Worm (Caenorhabditis elegans): ENCODE results near the gene gly-14.

The gly-14 gene

DNA sequence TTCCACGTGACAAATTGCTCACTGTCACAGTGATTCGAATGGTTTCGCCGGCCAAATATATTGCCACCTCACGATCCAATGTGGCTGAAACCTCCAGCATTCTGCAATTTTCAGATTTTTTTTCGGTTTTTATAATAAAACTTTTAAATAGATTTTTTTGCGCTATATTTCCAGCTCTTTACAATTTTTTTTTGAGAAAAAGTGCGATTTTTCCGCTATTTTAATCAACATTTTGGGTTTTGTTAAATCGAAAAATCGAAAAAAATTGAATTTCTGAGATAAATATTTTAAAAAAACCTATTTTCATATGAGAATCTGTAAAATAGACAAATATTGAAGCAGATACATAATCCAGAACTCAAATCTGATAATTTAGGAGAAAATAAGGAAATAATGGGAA, 5.9 kb upstream of the gly-14 start, which contains the start of gene M01F1.9:
TSS of gene M01F1.9 (minus strand) at position 101 of the 400 bp plus-strand sequence.
- TF ChIP-seq tab-1 (GFP tag; IDR thresholded peaks at IDR 0.05) (no peak), flt-1 (GFP tag; IDR thresholded peaks at IDR 0.05) (no peak), ref-1 (GFP tag; conservative IDR thresholded peaks at IDR 0.05) (no peak), cog-1 (tag; optimal IDR thresholded peaks at IDR 0.05) (no peak)

DNA sequence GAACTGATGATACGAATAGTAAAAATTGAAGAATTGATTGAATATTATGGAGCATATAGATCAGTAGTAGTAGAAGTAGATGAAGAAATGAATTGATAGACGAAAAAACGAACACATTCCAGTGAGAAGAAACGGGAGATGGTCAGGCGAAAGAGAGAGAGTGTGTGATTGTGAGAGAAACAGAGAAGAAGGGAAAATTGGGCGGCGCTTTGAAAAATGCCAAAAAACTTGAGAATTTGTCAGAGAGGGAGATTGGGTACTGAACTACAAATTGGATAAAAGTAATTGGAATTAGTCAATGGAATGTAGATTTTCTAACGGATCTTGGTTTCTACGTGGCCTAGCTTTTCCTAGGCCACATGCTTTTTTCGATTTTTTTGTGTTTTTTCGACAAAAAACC, 4.8 kb downstream of the gly-14 start, which contains the start of gene C34C12.7:
TSS of gene C34C12.7 (minus strand) at position 118 of the 400 bp plus-strand sequence.
- TF ChIP-seq med-1 (GFP tag; optimal IDR thresholded peaks at IDR 0.05; ENCODE audit: insufficient read depth) (no peak), ztf-29 (GFP tag; IDR thresholded peaks at IDR 0.05) (no peak), ref-1 (GFP tag; conservative IDR thresholded peaks at IDR 0.05) (no peak), flt-1 (GFP tag; IDR thresholded peaks at IDR 0.05) (no peak), ztf-23 (GFP tag; IDR thresholded peaks at IDR 0.05) (no peak), klf-2 (GFP tag; conservative IDR thresholded peaks at IDR 0.05) (no peak), cog-1 (tag; optimal IDR thresholded peaks at IDR 0.05) (no peak), tab-1 (GFP tag; IDR thresholded peaks at IDR 0.05) (no peak)

DNA sequence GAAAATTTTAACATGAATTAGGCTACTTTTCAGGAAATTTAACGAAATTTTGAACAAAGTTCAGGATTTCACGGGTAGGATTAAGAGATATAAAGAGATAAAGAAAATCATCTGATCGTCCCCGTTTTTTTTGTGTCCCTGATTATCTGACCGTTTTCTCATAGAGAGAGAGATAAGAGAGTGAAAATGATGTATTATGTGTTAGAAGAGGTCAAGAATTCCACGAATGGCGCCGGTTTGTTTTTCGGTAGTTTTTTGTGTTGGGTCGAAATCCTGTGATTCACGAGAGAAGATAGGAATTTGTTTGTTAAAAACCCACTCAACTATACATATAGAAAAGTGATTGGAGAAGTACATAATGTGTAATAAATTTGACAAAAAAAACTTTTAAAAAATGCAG, 5.9 kb downstream of the gly-14 start:
- TF ChIP-seq ztf-29 (GFP tag; IDR thresholded peaks at IDR 0.05) (no peak), ztf-23 (GFP tag; IDR thresholded peaks at IDR 0.05) (no peak), T22C8.4 (GFP tag; IDR thresholded peaks at IDR 0.05) (no peak), ref-1 (GFP tag; conservative IDR thresholded peaks at IDR 0.05) (no peak), cog-1 (tag; optimal IDR thresholded peaks at IDR 0.05) (no peak), klf-2 (GFP tag; conservative IDR thresholded peaks at IDR 0.05) (no peak), tab-1 (GFP tag; IDR thresholded peaks at IDR 0.05) (no peak), flt-1 (GFP tag; IDR thresholded peaks at IDR 0.05) (no peak), med-1 (GFP tag; optimal IDR thresholded peaks at IDR 0.05; ENCODE audit: insufficient read depth) (no peak)

DNA sequence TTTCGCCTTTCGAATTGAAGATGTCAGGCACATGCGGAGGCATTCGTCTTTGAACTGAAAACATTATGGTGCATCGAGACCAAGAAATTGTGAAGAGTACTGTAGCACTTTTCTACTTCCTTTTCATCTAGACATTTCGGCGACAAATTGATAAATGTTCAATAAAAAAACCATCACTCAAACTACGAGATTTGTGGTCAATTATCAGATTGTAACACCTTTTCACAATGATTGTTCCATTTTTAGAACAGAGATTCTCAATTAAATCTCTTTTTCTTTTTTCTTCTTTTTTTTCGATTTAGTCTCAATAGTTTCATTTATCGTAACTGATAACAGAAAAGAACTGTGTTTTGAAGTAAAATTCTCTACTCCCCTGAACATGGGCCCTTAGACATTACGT, 7.0 kb downstream of the gly-14 start:
- TF ChIP-seq tab-1 (GFP tag; IDR thresholded peaks at IDR 0.05) (no peak), ztf-23 (GFP tag; IDR thresholded peaks at IDR 0.05) (no peak), ztf-29 (GFP tag; IDR thresholded peaks at IDR 0.05) (no peak), ref-1 (GFP tag; conservative IDR thresholded peaks at IDR 0.05) (no peak), flt-1 (GFP tag; IDR thresholded peaks at IDR 0.05) (no peak), cog-1 (tag; optimal IDR thresholded peaks at IDR 0.05) (no peak), klf-2 (GFP tag; conservative IDR thresholded peaks at IDR 0.05) (no peak), med-1 (GFP tag; optimal IDR thresholded peaks at IDR 0.05; ENCODE audit: insufficient read depth) (no peak), T22C8.4 (GFP tag; IDR thresholded peaks at IDR 0.05) (no peak)

- TF ChIP-seq ref-1 (GFP tag; conservative IDR thresholded peaks at IDR 0.05) (no peak), flt-1 (GFP tag; IDR thresholded peaks at IDR 0.05) (no peak), cog-1 (tag; optimal IDR thresholded peaks at IDR 0.05) (no peak), T22C8.4 (GFP tag; IDR thresholded peaks at IDR 0.05) (no peak), ztf-23 (GFP tag; IDR thresholded peaks at IDR 0.05) (no peak), tab-1 (GFP tag; IDR thresholded peaks at IDR 0.05) (no peak), ztf-29 (GFP tag; IDR thresholded peaks at IDR 0.05) (no peak), klf-2 (GFP tag; conservative IDR thresholded peaks at IDR 0.05) (no peak), med-1 (GFP tag; optimal IDR thresholded peaks at IDR 0.05; ENCODE audit: insufficient read depth) (no peak)
These were observed 8.0 kb downstream of the gly-14 start for ce11 chrIII:3484995-3485394.

DNA sequence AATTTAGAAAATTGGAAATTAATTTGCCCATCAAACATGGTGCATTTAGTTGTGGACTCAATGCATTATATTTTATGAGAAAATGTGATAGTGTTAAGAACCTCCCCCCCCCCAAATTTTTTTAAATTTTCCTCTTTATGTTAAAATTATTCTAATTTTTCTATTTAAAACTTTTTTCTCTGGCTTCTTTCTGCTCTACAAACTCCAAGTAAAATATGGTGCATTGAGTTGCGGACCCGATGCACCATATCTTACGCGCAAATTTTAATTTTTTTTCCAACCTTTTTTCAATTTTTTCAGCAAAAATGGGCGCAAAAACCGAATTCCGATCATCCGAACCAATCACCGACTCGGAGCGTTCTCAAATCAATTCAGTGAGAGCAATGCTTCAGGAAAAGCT, 10.7 kb downstream of the gly-14 start, which contains the start of gene C34C12.6:
TSS of gene C34C12.6 (plus strand) at position 301 of the 400 bp plus-strand sequence.
- no peak for TF ChIP-seq ztf-23 (GFP tag; IDR thresholded peaks at IDR 0.05)
- no peak for TF ChIP-seq ztf-29 (GFP tag; IDR thresholded peaks at IDR 0.05)
- no peak for TF ChIP-seq med-1 (GFP tag; optimal IDR thresholded peaks at IDR 0.05; ENCODE audit: insufficient read depth)
- TF ChIP-seq tab-1 (GFP tag; IDR thresholded peaks at IDR 0.05) = no peak
- no peak for TF ChIP-seq flt-1 (GFP tag; IDR thresholded peaks at IDR 0.05)
- no peak for TF ChIP-seq T22C8.4 (GFP tag; IDR thresholded peaks at IDR 0.05)
- no peak for TF ChIP-seq cog-1 (tag; optimal IDR thresholded peaks at IDR 0.05)
- TF ChIP-seq ref-1 (GFP tag; conservative IDR thresholded peaks at IDR 0.05) = no peak
- TF ChIP-seq klf-2 (GFP tag; conservative IDR thresholded peaks at IDR 0.05) = no peak

ce11 chrIII:3480950-3481349, 12.1 kb downstream of the gly-14 start:
- TF ChIP-seq T22C8.4 (GFP tag; IDR thresholded peaks at IDR 0.05) (no peak), klf-2 (GFP tag; conservative IDR thresholded peaks at IDR 0.05) (no peak)

ce11 chrIII:3480236-3480635, 12.8 kb downstream of the gly-14 start:
- TF ChIP-seq T22C8.4 (GFP tag; IDR thresholded peaks at IDR 0.05) (no peak), ref-1 (GFP tag; conservative IDR thresholded peaks at IDR 0.05) (no peak), tab-1 (GFP tag; IDR thresholded peaks at IDR 0.05) (no peak), klf-2 (GFP tag; conservative IDR thresholded peaks at IDR 0.05) (no peak), flt-1 (GFP tag; IDR thresholded peaks at IDR 0.05) (no peak), ztf-23 (GFP tag; IDR thresholded peaks at IDR 0.05) (no peak), med-1 (GFP tag; optimal IDR thresholded peaks at IDR 0.05; ENCODE audit: insufficient read depth) (no peak), cog-1 (tag; optimal IDR thresholded peaks at IDR 0.05) (no peak), ztf-29 (GFP tag; IDR thresholded peaks at IDR 0.05) (no peak)

- TF ChIP-seq flt-1 (GFP tag; IDR thresholded peaks at IDR 0.05) (no peak), klf-2 (GFP tag; conservative IDR thresholded peaks at IDR 0.05) (no peak), T22C8.4 (GFP tag; IDR thresholded peaks at IDR 0.05) (no peak), cog-1 (tag; optimal IDR thresholded peaks at IDR 0.05) (no peak), ref-1 (GFP tag; conservative IDR thresholded peaks at IDR 0.05) (no peak), tab-1 (GFP tag; IDR thresholded peaks at IDR 0.05) (no peak), ztf-29 (GFP tag; IDR thresholded peaks at IDR 0.05) (no peak), med-1 (GFP tag; optimal IDR thresholded peaks at IDR 0.05; ENCODE audit: insufficient read depth) (no peak), ztf-23 (GFP tag; IDR thresholded peaks at IDR 0.05) (no peak)
These were observed 14.1 kb downstream of the gly-14 start for ce11 chrIII:3478795-3479398.

DNA sequence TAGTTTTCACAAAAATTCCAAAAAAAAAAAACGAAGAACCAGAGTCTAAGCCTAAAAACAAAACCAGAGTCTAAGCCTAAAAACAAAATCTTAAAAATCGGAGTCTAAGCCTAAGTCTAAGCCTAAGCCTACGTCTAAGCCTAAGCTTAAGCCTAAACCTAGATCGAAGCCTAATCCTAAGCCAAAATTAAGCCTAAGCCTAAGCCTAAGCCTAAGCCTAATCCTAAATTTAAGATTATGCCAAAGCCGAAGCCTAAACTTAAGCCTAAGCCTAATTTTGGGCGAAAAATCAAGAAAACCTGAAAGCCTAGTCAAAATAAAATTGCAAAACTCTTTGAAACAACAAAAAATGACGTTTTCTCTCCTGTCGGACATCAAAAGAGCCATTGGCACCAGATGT, 15.7 kb downstream of the gly-14 start:
- TF ChIP-seq med-1 (GFP tag; optimal IDR thresholded peaks at IDR 0.05; ENCODE audit: insufficient read depth) (no peak), ztf-23 (GFP tag; IDR thresholded peaks at IDR 0.05) (no peak), tab-1 (GFP tag; IDR thresholded peaks at IDR 0.05) (no peak), ztf-29 (GFP tag; IDR thresholded peaks at IDR 0.05) (no peak), klf-2 (GFP tag; conservative IDR thresholded peaks at IDR 0.05) (no peak), ref-1 (GFP tag; conservative IDR thresholded peaks at IDR 0.05) (no peak), T22C8.4 (GFP tag; IDR thresholded peaks at IDR 0.05) (no peak), flt-1 (GFP tag; IDR thresholded peaks at IDR 0.05) (no peak), cog-1 (tag; optimal IDR thresholded peaks at IDR 0.05) (no peak)

Measured in whole organism, midembryonic.